Fruit fly (Drosophila melanogaster): ENCODE measurements around the gene ClC-c.
A peak's percentile ranks its signal among the peaks of the same experiment; 100 is the strongest.

ClC-c gene

dm6 chr3L:16112069-16112820 is 22.0 kb downstream of the ClC-c start, which contains the start of gene Zn72D:
Zn72D (minus strand) TSS chr3L:16112626.
- TF ChIP-seq CTCF (optimal IDR thresholded peaks at IDR 0.05) (no peak), CG8478 (optimal IDR thresholded peaks at IDR 0.05) (no peak)

DNA sequence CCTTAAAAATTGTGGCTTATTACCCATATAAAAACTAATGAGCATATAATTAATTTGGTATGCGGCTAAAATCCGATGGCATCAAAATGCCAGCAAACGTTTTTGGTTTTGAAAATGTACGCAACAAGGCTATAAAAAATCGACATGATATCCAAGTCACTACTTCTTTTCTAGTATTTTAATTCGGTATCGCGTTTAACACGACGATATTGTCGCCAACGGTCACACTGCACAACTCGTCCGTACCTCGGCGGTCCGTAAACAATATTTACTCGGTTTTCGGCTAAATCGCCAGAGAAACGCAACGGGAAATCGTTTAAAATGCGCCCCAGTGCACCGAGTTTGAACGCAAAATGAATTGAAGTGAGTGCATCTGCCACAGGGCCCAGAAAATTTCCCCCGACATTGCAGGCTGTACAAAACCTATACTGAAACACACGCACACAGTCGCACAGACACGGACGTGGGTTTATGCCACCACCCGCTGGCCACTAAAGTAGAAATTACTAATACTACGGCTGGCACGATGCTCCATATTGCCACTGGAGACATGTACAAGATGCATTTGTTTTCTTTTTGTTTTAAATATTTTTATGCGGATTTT is 22.9 kb downstream of the ClC-c start, which contains the start of gene Taf4:
Gene Taf4, plus strand, starts transcription at position 210 of the 604 bp plus-strand sequence.
- TF ChIP-seq CG8478 (optimal IDR thresholded peaks at IDR 0.05): no peak
- TF ChIP-seq CTCF (optimal IDR thresholded peaks at IDR 0.05): peak in 1 of 2 experiments; percentile 1

- TF ChIP-seq CG8478 (optimal IDR thresholded peaks at IDR 0.05) (no peak), CTCF (optimal IDR thresholded peaks at IDR 0.05) (peak in 1 of 2 experiments; percentile 13)
Measured at dm6 chr3L:16113607-16114337, 23.5 kb downstream of the ClC-c start.

DNA sequence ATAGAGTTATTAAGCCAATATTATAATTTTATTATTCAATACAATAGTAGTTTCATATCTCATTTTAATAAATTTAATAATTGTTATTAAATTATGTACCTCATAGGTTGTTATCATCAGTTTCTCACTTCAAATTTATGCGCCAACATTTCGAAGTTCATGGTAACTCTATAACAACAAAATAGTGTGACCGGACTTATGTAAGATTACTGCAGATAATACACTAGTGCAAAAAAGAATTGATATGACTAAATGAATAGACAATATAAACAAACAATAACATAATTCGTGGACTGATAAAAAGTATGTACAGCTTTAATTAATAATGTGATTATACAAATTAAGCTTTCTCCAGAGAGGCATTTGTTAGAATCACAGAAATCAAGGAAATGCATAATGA is 31.5 kb downstream of the ClC-c start, which contains the start of gene Strump:
Gene Strump, plus strand, starts transcription at position 212 of the 400 bp plus-strand sequence.
- no peak for TF ChIP-seq CG8478 (optimal IDR thresholded peaks at IDR 0.05)
- no peak for TF ChIP-seq CTCF (optimal IDR thresholded peaks at IDR 0.05)

DNA sequence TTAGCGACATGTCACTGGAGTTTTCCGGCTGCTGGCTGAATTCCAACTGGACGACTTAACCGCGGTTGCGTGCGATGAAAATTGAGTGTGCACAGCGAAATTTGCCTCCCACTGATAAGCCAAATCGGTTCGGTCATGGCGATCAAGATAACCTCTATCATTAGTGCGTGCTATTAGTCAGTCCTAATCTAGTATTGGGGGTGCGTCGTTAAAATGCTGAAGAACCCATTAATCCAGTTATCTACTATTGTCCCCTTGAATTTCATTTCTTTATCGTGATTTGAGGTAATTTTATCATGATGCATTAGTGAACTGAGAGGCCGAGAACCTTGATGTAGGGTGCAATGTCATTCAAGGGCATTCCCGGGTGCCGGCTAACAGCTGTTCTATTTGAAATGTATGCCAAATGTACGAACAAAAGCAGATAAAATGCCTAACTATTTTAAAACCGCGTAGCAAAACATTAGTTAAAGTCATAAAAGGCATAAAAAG is 38.3 kb downstream of the ClC-c start, which contains the start of gene Pgm1:
Gene Pgm1, minus strand, starts transcription at position 51 of the 492 bp plus-strand sequence.
- no peak for TF ChIP-seq CTCF (optimal IDR thresholded peaks at IDR 0.05)

DNA sequence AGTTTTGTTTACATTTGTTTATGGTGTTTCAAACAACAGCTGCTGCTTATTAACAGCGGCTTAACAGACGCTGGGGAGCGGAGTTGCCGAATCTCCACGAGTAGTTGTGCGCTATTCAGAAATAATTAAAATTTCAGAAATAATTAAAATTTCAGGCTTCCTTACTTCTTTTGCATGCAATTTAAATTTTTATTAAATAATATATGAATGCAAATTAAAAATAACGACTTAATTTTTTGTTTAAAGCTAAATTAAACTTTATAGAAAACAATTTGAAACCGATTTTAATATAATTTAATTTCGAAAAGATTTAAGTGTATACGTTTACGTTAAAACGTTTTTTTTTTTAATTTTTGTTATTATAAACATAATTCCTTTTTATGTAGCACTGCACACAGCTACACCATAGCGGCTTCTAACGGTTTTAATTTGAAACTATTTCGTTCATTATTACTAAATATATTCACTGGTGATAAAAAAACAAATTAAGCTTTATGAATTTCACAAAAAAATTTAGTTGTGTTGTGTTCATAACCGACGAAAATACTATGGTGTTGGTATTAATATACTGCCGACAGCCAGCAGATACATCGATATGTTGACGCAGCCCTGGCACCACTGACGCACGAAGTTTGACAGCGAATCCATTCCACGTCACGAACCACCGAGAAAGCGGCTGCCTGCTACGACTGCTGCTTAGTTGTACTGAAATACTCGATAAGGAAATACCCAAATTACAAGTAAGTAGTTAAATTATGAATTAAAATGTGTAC is 38.9 kb downstream of the ClC-c start, which contains the start of gene SsRbeta:
Gene SsRbeta, plus strand, starts transcription at position 645 of the 773 bp plus-strand sequence.
- TF ChIP-seq CTCF (optimal IDR thresholded peaks at IDR 0.05) (peak in 1 of 2 experiments; percentile 35), CG8478 (optimal IDR thresholded peaks at IDR 0.05) (no peak)

- TF ChIP-seq CG8478 (optimal IDR thresholded peaks at IDR 0.05) (no peak), CTCF (optimal IDR thresholded peaks at IDR 0.05) (no peak)
Measured at dm6 chr3L:16131264-16132066, 41.2 kb downstream of the ClC-c start, which contains the start of the genes Trs20 and elg1. Trs20 (minus strand) TSS chr3L:16131632. elg1 (plus strand) TSS chr3L:16132028.

DNA sequence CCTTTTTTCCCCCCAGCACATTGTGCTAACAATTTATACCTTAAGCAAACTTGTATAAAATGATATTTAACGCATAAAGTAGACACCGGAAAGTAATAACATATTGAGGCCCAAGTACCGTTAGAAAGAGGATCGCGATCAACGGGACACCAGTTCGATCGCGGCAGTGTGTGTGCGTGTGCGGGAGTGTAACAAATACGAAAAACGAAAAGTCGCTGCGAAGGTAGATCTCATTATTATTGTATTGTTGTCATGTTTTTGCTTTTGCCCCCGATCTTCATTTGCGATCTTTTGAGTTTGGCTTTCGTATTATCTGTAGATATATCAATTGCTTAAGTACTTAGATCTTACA is 41.8 kb downstream of the ClC-c start:
- TF ChIP-seq CG8478 (optimal IDR thresholded peaks at IDR 0.05) (no peak), CTCF (optimal IDR thresholded peaks at IDR 0.05) (no peak)

- TF ChIP-seq CTCF (optimal IDR thresholded peaks at IDR 0.05): no peak
- no peak for TF ChIP-seq CG8478 (optimal IDR thresholded peaks at IDR 0.05)
Measured at dm6 chr3L:16136819-16137553, 46.7 kb downstream of the ClC-c start.

DNA sequence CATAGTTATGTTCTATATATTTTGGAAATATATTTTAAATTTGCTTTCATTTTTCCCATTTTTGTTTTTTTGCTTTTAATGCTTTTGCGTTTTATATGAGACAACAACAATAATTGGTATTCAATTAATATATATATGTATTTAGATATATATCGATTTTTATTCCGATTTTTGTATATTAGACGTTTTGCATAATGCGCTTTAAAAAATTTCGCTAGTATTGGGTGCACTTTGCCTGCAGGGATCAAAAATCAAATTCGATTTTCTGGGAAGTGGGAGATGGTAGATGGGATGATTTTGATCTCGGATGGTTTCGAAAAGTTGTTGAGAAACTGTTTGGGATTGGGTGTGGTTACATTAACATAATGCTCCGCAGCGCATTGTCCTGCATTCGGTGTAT is 47.5 kb downstream of the ClC-c start, which contains the start of gene CG5157:
Gene CG5157, minus strand, starts transcription at position 101 of the 400 bp plus-strand sequence.
- TF ChIP-seq CG8478 (optimal IDR thresholded peaks at IDR 0.05) (no peak), CTCF (optimal IDR thresholded peaks at IDR 0.05) (no peak)

DNA sequence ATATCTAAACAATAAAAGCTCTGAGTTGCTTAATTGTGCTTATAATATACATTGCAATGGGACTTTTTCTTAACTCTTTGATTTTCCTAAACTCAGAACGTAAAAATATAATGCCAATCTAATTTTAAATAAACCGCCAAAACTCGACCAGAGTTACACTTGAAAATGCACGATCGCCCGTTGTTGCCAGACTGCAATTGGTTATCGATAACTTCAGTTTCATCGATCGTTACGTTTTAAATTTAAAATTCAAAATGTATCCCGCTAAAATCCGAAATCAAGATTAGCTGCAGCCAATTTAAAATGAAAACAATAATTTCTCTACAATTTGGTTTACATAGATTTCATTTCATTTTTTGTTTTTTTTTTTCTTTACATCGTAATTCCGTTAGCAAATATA is 48.9 kb downstream of the ClC-c start:
- TF ChIP-seq CTCF (optimal IDR thresholded peaks at IDR 0.05) (no peak), CG8478 (optimal IDR thresholded peaks at IDR 0.05) (no peak)

- TF ChIP-seq CTCF (optimal IDR thresholded peaks at IDR 0.05) (no peak), CG8478 (optimal IDR thresholded peaks at IDR 0.05) (no peak)
Measured at dm6 chr3L:16141556-16141955, 51.3 kb downstream of the ClC-c start.
